Fruit fly (Drosophila melanogaster) whole organism, embryonic: ENCODE data around the gene kirre.

ENCODE experiments used
- Abd-B ChIP-seq: fragments of 200-800 bp; sonication (Bioruptor generic); optimal IDR thresholded peaks from 2 replicates; lab custom pipeline; 2018; ENCODE audit warnings: missing biosample characterization, mild to moderate bottlenecking, missing genetic modification characterization, moderate library complexity
- Atf3 ChIP-seq: fragments of 200-800 bp; sonication (Bioruptor generic); optimal IDR thresholded peaks from 3 replicates; lab custom pipeline; 2016; ENCODE audit warnings: missing biosample characterization, missing genetic modification characterization
- C15 ChIP-seq: fragments of 200-800 bp; sonication (Bioruptor generic); IDR thresholded peaks from 3 replicates; pipeline ENCODE4 v1.3.6; 2022; ENCODE audit warnings: missing biosample characterization, missing genetic modification characterization
- CG10979 ChIP-seq: fragments of 200-800 bp; sonication (Bioruptor generic); optimal IDR thresholded peaks from 2 replicates; lab custom pipeline; 2018; ENCODE audit warnings: missing biosample characterization, mild to moderate bottlenecking, missing genetic modification characterization, moderate library complexity
- CG12071 ChIP-seq: fragments of 200-800 bp; sonication (Bioruptor generic); optimal IDR thresholded peaks from 3 replicates; lab custom pipeline; 2018; ENCODE audit warnings: missing biosample characterization, mild to moderate bottlenecking, missing genetic modification characterization
- CG1529 ChIP-seq: fragments of 200-800 bp; sonication (Bioruptor generic); optimal IDR thresholded peaks from 3 replicates; lab custom pipeline; 2018; ENCODE audit warnings: missing biosample characterization, missing genetic modification characterization
- CG15601 ChIP-seq: fragments of 200-800 bp; sonication (Bioruptor generic); optimal IDR thresholded peaks from 3 replicates; lab custom pipeline; 2019; ENCODE audit warnings: missing biosample characterization, mild to moderate bottlenecking, missing genetic modification characterization, moderate library complexity
- CG16815 ChIP-seq: fragments of 200-800 bp; sonication (Bioruptor generic); optimal IDR thresholded peaks from 3 replicates; lab custom pipeline; 2017; ENCODE audit warnings: missing biosample characterization, mild to moderate bottlenecking, missing genetic modification characterization
- CG17328 ChIP-seq: fragments of 200-800 bp; sonication (Bioruptor generic); IDR thresholded peaks from 2 replicates; pipeline ENCODE4 v1.3.6; 2022; ENCODE audit warnings: missing biosample characterization, missing genetic modification characterization
- CG18764 ChIP-seq: fragments of 200-800 bp; sonication (Bioruptor generic); optimal IDR thresholded peaks from 3 replicates; lab custom pipeline; 2016; ENCODE audit warnings: missing biosample characterization, missing genetic modification characterization
- CG30403 ChIP-seq: fragments of 200-800 bp; sonication (Bioruptor generic); optimal IDR thresholded peaks from 3 replicates; lab custom pipeline; 2016; ENCODE audit warnings: missing biosample characterization, missing genetic modification characterization
- CG31388 ChIP-seq: fragments of 200-800 bp; sonication (Bioruptor generic); optimal IDR thresholded peaks from 2 replicates; lab custom pipeline; 2016; ENCODE audit warnings: missing biosample characterization, missing genetic modification characterization
- CG32767 ChIP-seq: fragments of 200-800 bp; sonication (Bioruptor generic); IDR thresholded peaks from 2 replicates; pipeline ENCODE4 v1.3.6; 2022; ENCODE audit warnings: missing biosample characterization, missing genetic modification characterization
- CG3281 ChIP-seq: fragments of 200-800 bp; sonication (Bioruptor generic); optimal IDR thresholded peaks from 3 replicates; lab custom pipeline; 2017; ENCODE audit warnings: missing biosample characterization, mild to moderate bottlenecking, missing genetic modification characterization
- CG43689 ChIP-seq: fragments of 200-800 bp; sonication (Bioruptor generic); IDR thresholded peaks from 2 replicates; pipeline ENCODE4 v1.3.6; 2022; ENCODE audit warnings: missing biosample characterization, missing genetic modification characterization
- CG4404 ChIP-seq: fragments of 200-800 bp; sonication (Bioruptor generic); IDR thresholded peaks from 2 replicates; pipeline ENCODE4 v1.3.6; 2022; ENCODE audit warnings: missing biosample characterization, missing genetic modification characterization
- CG4617 ChIP-seq: fragments of 200-800 bp; sonication (Bioruptor generic); optimal IDR thresholded peaks from 3 replicates; lab custom pipeline; 2016; ENCODE audit warnings: missing biosample characterization, missing genetic modification characterization, borderline replicate concordance
- CG6765 ChIP-seq: fragments of 200-800 bp; sonication (Bioruptor generic); optimal IDR thresholded peaks from 3 replicates; lab custom pipeline; 2017; ENCODE audit warnings: missing biosample characterization, mild to moderate bottlenecking, missing genetic modification characterization
- CG6791 ChIP-seq: fragments of 200-800 bp; sonication (Bioruptor generic); IDR thresholded peaks from 3 replicates; pipeline ENCODE4 v1.3.6; 2022; ENCODE audit warnings: missing biosample characterization, missing genetic modification characterization; ENCODE audit not compliant: partially characterized antibody
- Elba2 ChIP-seq: fragments of 200-800 bp; sonication (Bioruptor generic); optimal IDR thresholded peaks from 3 replicates; lab custom pipeline; 2016; ENCODE audit warnings: missing biosample characterization, missing genetic modification characterization
- GATAe ChIP-seq: fragments of 200-800 bp; sonication (Bioruptor generic); conservative IDR thresholded peaks from 2 replicates; pipeline ENCODE4 v1.3.6; 2022; ENCODE audit warnings: missing biosample characterization, missing genetic modification characterization
- H15 ChIP-seq: fragments of 200-800 bp; sonication (Bioruptor generic); IDR thresholded peaks from 3 replicates; pipeline ENCODE4 v1.3.6; 2022; ENCODE audit warnings: missing biosample characterization, missing genetic modification characterization
- Hr51 ChIP-seq, 2 experiments: fragments of 200-800 bp; sonication (Bioruptor generic); optimal IDR thresholded peaks; 2 replicates in 1 of 2; 3 replicates in 1 of 2; lab custom pipeline; 2016 to 2018; ENCODE audit warnings: missing biosample characterization in 2 of 2, missing genetic modification characterization in 2 of 2, mild to moderate bottlenecking in 1 of 2, moderate library complexity in 1 of 2
- NK7.1 ChIP-seq: fragments of 200-800 bp; sonication (Bioruptor generic); optimal IDR thresholded peaks from 3 replicates; lab custom pipeline; 2016; ENCODE audit warnings: missing biosample characterization, missing genetic modification characterization
- Nf-YC ChIP-seq: fragments of 200-800 bp; optimal IDR thresholded peaks from 3 replicates; lab custom pipeline; 2019; ENCODE audit warnings: missing biosample characterization, mild to moderate bottlenecking, missing genetic modification characterization, moderate library complexity
- Oli ChIP-seq: fragments of 200-800 bp; sonication (Bioruptor generic); optimal IDR thresholded peaks from 2 replicates; lab custom pipeline; 2018; ENCODE audit warnings: missing biosample characterization, mild to moderate bottlenecking, missing genetic modification characterization, moderate library complexity
- Pdp1 ChIP-seq, 2 experiments: fragments of 200-800 bp; sonication (Bioruptor generic); optimal IDR thresholded peaks; 3 replicates each; lab custom pipeline; 2016; ENCODE audit warnings: missing biosample characterization in 2 of 2, missing genetic modification characterization in 2 of 2, mild to moderate bottlenecking in 1 of 2, moderate library complexity in 1 of 2
- Poxn ChIP-seq: fragments of 200-800 bp; sonication (Bioruptor generic); IDR thresholded peaks from 2 replicates; pipeline ENCODE4 v1.3.6; 2022; ENCODE audit warnings: missing biosample characterization, missing genetic modification characterization
- Rx ChIP-seq: fragments of 200-800 bp; sonication (Bioruptor generic); IDR thresholded peaks from 2 replicates; pipeline ENCODE4 v1.3.6; 2022; ENCODE audit warnings: missing biosample characterization, missing genetic modification characterization
- Xrp1 ChIP-seq: fragments of 200-800 bp; sonication (Bioruptor generic); IDR thresholded peaks from 2 replicates; pipeline ENCODE4 v1.3.6; 2022; ENCODE audit warnings: missing biosample characterization, missing genetic modification characterization
- cas ChIP-seq: fragments of 200-800 bp; sonication (Bioruptor generic); IDR thresholded peaks from 2 replicates; pipeline ENCODE4 v1.3.6; 2022; ENCODE audit warnings: missing biosample characterization, missing genetic modification characterization
- chm ChIP-seq: fragments of 200-800 bp; sonication (Bioruptor generic); IDR thresholded peaks from 2 replicates; pipeline ENCODE4 v1.3.6; 2022; ENCODE audit warnings: missing biosample characterization, missing genetic modification characterization
- da ChIP-seq: fragments of 200-800 bp; sonication (Bioruptor generic); optimal IDR thresholded peaks from 2 replicates; lab custom pipeline; 2016; ENCODE audit warnings: missing biosample characterization, missing genetic modification characterization
- esg ChIP-seq: fragments of 200-800 bp; sonication (Bioruptor generic); conservative IDR thresholded peaks from 2 replicates; pipeline ENCODE4 v1.3.6; 2022; ENCODE audit warnings: missing biosample characterization, missing genetic modification characterization
- ewg ChIP-seq: fragments of 200-800 bp; sonication (Bioruptor generic); optimal IDR thresholded peaks from 3 replicates; lab custom pipeline; 2017; ENCODE audit warnings: mild to moderate bottlenecking, missing biosample characterization, missing genetic modification reagents, missing genetic modification characterization
- gfzf ChIP-seq: fragments of 200-800 bp; sonication (Bioruptor generic); optimal IDR thresholded peaks from 2 replicates; lab custom pipeline; 2016; ENCODE audit warnings: missing biosample characterization, mild to moderate bottlenecking, missing genetic modification characterization, moderate library complexity
- gsb ChIP-seq: fragments of 200-800 bp; sonication (Bioruptor generic); IDR thresholded peaks from 2 replicates; pipeline ENCODE4 v1.3.6; 2022; ENCODE audit warnings: missing biosample characterization, missing genetic modification characterization
- ken ChIP-seq: fragments of 200-800 bp; sonication (Bioruptor generic); IDR thresholded peaks from 3 replicates; pipeline ENCODE4 v1.3.6; 2022; ENCODE audit warnings: missing biosample characterization, missing genetic modification characterization
- nmo ChIP-seq: fragments of 200-800 bp; sonication (Bioruptor generic); optimal IDR thresholded peaks from 2 replicates; lab custom pipeline; 2018; ENCODE audit warnings: missing biosample characterization, mild to moderate bottlenecking, missing genetic modification characterization, moderate library complexity
- pfk ChIP-seq: fragments of 200-800 bp; sonication (Bioruptor generic); optimal IDR thresholded peaks from 2 replicates; lab custom pipeline; 2018; ENCODE audit warnings: missing biosample characterization, mild to moderate bottlenecking, missing genetic modification characterization, moderate library complexity
- ro ChIP-seq: fragments of 200-800 bp; sonication (Bioruptor generic); IDR thresholded peaks from 2 replicates; pipeline ENCODE4 v1.3.6; 2022; ENCODE audit warnings: missing biosample characterization, missing genetic modification characterization
- schlank ChIP-seq: fragments of 200-800 bp; sonication (Bioruptor generic); optimal IDR thresholded peaks from 2 replicates; lab custom pipeline; 2018; ENCODE audit warnings: missing biosample characterization, mild to moderate bottlenecking, missing genetic modification characterization
- stwl ChIP-seq: fragments of 200-800 bp; sonication (Bioruptor generic); optimal IDR thresholded peaks from 3 replicates; lab custom pipeline; 2018; ENCODE audit warnings: missing biosample characterization, mild to moderate bottlenecking, missing genetic modification characterization, moderate library complexity
- trem ChIP-seq: fragments of 200-800 bp; optimal IDR thresholded peaks from 3 replicates; lab custom pipeline; 2019; ENCODE audit warnings: missing biosample characterization, mild to moderate bottlenecking, missing genetic modification characterization, moderate library complexity
- ttk ChIP-seq: fragments of 200-800 bp; sonication (Bioruptor generic); IDR thresholded peaks from 2 replicates; pipeline ENCODE4 v2.1.2; 2022; ENCODE audit warnings: missing biosample characterization, missing genetic modification characterization
- tup ChIP-seq: fragments of 200-800 bp; sonication (Bioruptor generic); optimal IDR thresholded peaks from 2 replicates; lab custom pipeline; 2016; ENCODE audit warnings: missing biosample characterization, mild to moderate bottlenecking, missing genetic modification characterization, moderate library complexity
- tx ChIP-seq: fragments of 200-800 bp; sonication (Bioruptor generic); optimal IDR thresholded peaks from 2 replicates; lab custom pipeline; 2016; ENCODE audit warnings: missing biosample characterization, missing genetic modification characterization
- vvl ChIP-seq: fragments of 200-800 bp; sonication (Bioruptor generic); IDR thresholded peaks from 2 replicates; pipeline ENCODE4 v1.3.6; 2022; ENCODE audit warnings: missing biosample characterization, missing genetic modification characterization
- zen2 ChIP-seq: fragments of 200-800 bp; sonication (Bioruptor generic); IDR thresholded peaks from 3 replicates; pipeline ENCODE4 v1.3.6; 2022; ENCODE audit warnings: missing biosample characterization, missing genetic modification characterization; ENCODE audit not compliant: partially characterized antibody

kirre gene

dm6 chrX:3067462-3067861, 327.3 kb downstream of the kirre start, which contains the start of gene CG4116:
Gene CG4116, minus strand, starts transcription at chrX:3067562.
- TF ChIP-seq Rx: no peak
- TF ChIP-seq GATAe (GFP tag; lab: Robert Waterston, UW): no peak
- no peak for TF ChIP-seq tup (GFP tag; lab: Kevin White, UChicago)
- TF ChIP-seq tx: no peak
- TF ChIP-seq, all 482 proteins: peak for 0

- peak; percentile 66 for TF ChIP-seq vvl (GFP tag; lab: Robert Waterston, UW)
- TF ChIP-seq Nf-YC (tag; lab: Kevin White, UChicago): no peak
- peak; percentile 54; the same call in 1 of the 2 replicates for TF ChIP-seq ttk (GFP tag; lab: Robert Waterston, UW)
- TF ChIP-seq H15 (GFP tag; lab: Robert Waterston, UW): peak; percentile 55; the same call in 1 of the 3 replicates
- TF ChIP-seq ro (GFP tag; lab: Robert Waterston, UW): no peak
- TF ChIP-seq pfk: no peak
- TF ChIP-seq CG31388 (GFP tag; lab: Kevin White, UChicago): no peak
- peak; percentile 78 for TF ChIP-seq Xrp1 (GFP tag; lab: Robert Waterston, UW)
- peak; percentile 49 for TF ChIP-seq esg
- TF ChIP-seq da (GFP tag; lab: Kevin White, UChicago): no peak
- peak; percentile 13 for TF ChIP-seq CG12071 (GFP tag; lab: Kevin White, UChicago)
- peak; percentile 53; the same call in 1 of the 2 replicates for TF ChIP-seq chm (GFP tag; lab: Robert Waterston, UW)
- no peak for TF ChIP-seq gfzf (GFP tag; lab: Kevin White, UChicago)
- TF ChIP-seq stwl (tag; lab: Kevin White, UChicago): no peak
- no peak for TF ChIP-seq CG6765
- no peak for TF ChIP-seq C15 (GFP tag; lab: Robert Waterston, UW)
- TF ChIP-seq Atf3 (GFP tag; lab: Kevin White, UChicago): peak; percentile 27
- TF ChIP-seq Elba2 (GFP tag; lab: Kevin White, UChicago): no peak
- peak; percentile 28 for TF ChIP-seq NK7.1 (GFP tag; lab: Kevin White, UChicago)
- TF ChIP-seq Pdp1 (GFP tag; optimal IDR thresholded peaks at IDR 0.05; lab: Kevin White, UChicago): peak in 1 of 2 experiments; percentile 45
- TF ChIP-seq gsb (GFP tag; lab: Robert Waterston, UW): no peak
- peak; percentile 15 to 24 for TF ChIP-seq Hr51 (GFP tag; optimal IDR thresholded peaks at IDR 0.05; lab: Kevin White, UChicago)
- no peak for TF ChIP-seq CG43689 (GFP tag; lab: Robert Waterston, UW)
- peak; percentile 13 for TF ChIP-seq CG18764
- TF ChIP-seq nmo (GFP tag; lab: Kevin White, UChicago): peak; percentile 46
- TF ChIP-seq CG32767 (GFP tag; lab: Robert Waterston, UW): peak; percentile 56; the same call in 1 of the 2 replicates
- no peak for TF ChIP-seq CG4617
- peak; percentile 50 for TF ChIP-seq CG4404 (GFP tag; lab: Robert Waterston, UW)
- no peak for TF ChIP-seq cas
- peak; percentile 47; the same call in 1 of the 2 replicates for TF ChIP-seq CG17328
- peak; percentile 52 for TF ChIP-seq CG16815 (GFP tag; lab: Kevin White, UChicago)
- peak; percentile 14 for TF ChIP-seq CG3281 (GFP tag; lab: Kevin White, UChicago)
- TF ChIP-seq CG15601 (tag; lab: Kevin White, UChicago): peak; percentile 25
- peak; percentile 18 for TF ChIP-seq ewg (GFP tag; lab: Kevin White, UChicago)
- TF ChIP-seq CG10979 (tag; lab: Kevin White, UChicago): peak; percentile 61
- peak; percentile 50 for TF ChIP-seq Oli (tag; lab: Kevin White, UChicago)
- TF ChIP-seq ken (GFP tag; lab: Robert Waterston, UW): peak; percentile 58; the same call in 1 of the 3 replicates
- TF ChIP-seq CG30403: peak; percentile 45
- TF ChIP-seq schlank (tag; lab: Kevin White, UChicago): no peak
- TF ChIP-seq trem (tag; lab: Kevin White, UChicago): no peak
- no peak for TF ChIP-seq Poxn (GFP tag; lab: Robert Waterston, UW)
- peak; percentile 7 for TF ChIP-seq Abd-B (GFP tag; lab: Kevin White, UChicago)
- TF ChIP-seq CG6791: no peak
- no peak for TF ChIP-seq zen2 (GFP tag; lab: Robert Waterston, UW)
- peak; percentile 19 for TF ChIP-seq CG1529 (GFP tag; lab: Kevin White, UChicago)
These were observed 328.1 kb downstream of the kirre start for dm6 chrX:3068292-3068691.
